Worm (Caenorhabditis elegans) whole organism, L2 larva: ENCODE measurements around the gene F26A1.7.

ENCODE experiments used
- C34F6.9 ChIP-seq: fragments of 150-350 bp; optimal IDR thresholded peaks from 2 replicates; lab custom pipeline; 2014; ENCODE audit warnings: missing biosample characterization, missing genetic modification characterization
- blmp-1 ChIP-seq: sonication (generic microtip); optimal IDR thresholded peaks from 2 replicates; lab custom pipeline; 2017; ENCODE audit warnings: missing genetic modification characterization, mild to moderate bottlenecking, missing compliant biosample characterization, antibody characterized with exemption, moderate library complexity; ENCODE audit not compliant: insufficient read depth
- ceh-16 ChIP-seq: fragments of 150-350 bp; optimal IDR thresholded peaks from 2 replicates; lab custom pipeline; 2014; ENCODE audit warnings: missing biosample characterization, missing genetic modification characterization
- ceh-82 ChIP-seq: fragments of 150-350 bp; optimal IDR thresholded peaks from 2 replicates; lab custom pipeline; 2014; ENCODE audit warnings: missing biosample characterization, missing genetic modification characterization
- crh-2 ChIP-seq: sonication (generic microtip); optimal IDR thresholded peaks from 2 replicates; lab custom pipeline; 2017; ENCODE audit warnings: missing biosample characterization, missing genetic modification characterization
- egl-27 ChIP-seq: sonication (generic microtip); optimal IDR thresholded peaks from 3 replicates; lab custom pipeline; 2017; ENCODE audit warnings: missing biosample characterization, missing genetic modification reagents, missing genetic modification characterization
- elt-1 ChIP-seq: fragments of 150-350 bp; optimal IDR thresholded peaks from 2 replicates; lab custom pipeline; 2014; ENCODE audit warnings: missing biosample characterization, missing genetic modification characterization
- elt-3 ChIP-seq: sonication (generic microtip); optimal IDR thresholded peaks from 2 replicates; lab custom pipeline; 2017; ENCODE audit warnings: missing biosample characterization, missing genetic modification characterization
- lin-13 ChIP-seq: fragments of 150-350 bp; optimal IDR thresholded peaks from 2 replicates; lab custom pipeline; 2014; ENCODE audit warnings: missing biosample characterization, missing genetic modification reagents, missing genetic modification characterization
- lsy-2 ChIP-seq, 2 experiments: fragments of 150-350 bp in 1 of 2; sonication (generic microtip) in 1 of 2; optimal IDR thresholded peaks; 2 replicates each; lab custom pipeline; 2014 to 2017; ENCODE audit warnings: missing biosample characterization in 2 of 2, missing genetic modification characterization in 2 of 2
- nhr-11 ChIP-seq: fragments of 150-350 bp; optimal IDR thresholded peaks from 2 replicates; lab custom pipeline; 2014; ENCODE audit warnings: missing biosample characterization, missing genetic modification characterization
- nhr-23 ChIP-seq: fragments of 150-350 bp; optimal IDR thresholded peaks from 2 replicates; lab custom pipeline; 2014; ENCODE audit warnings: missing biosample characterization, missing genetic modification reagents, missing genetic modification characterization
- nhr-237 ChIP-seq: fragments of 150-350 bp; optimal IDR thresholded peaks from 2 replicates; lab custom pipeline; 2014; ENCODE audit warnings: missing biosample characterization, missing genetic modification characterization
- sma-9 ChIP-seq, 2 experiments: fragments of 150-350 bp in 1 of 2; sonication (generic microtip) in 1 of 2; optimal IDR thresholded peaks; 2 replicates each; lab custom pipeline; 2014 to 2016; ENCODE audit warnings: missing genetic modification characterization in 2 of 2, mild to moderate bottlenecking in 1 of 2, missing biosample characterization in 1 of 2, missing compliant biosample characterization in 1 of 2, missing genetic modification reagents in 1 of 2, moderate library complexity in 1 of 2
- zag-1 ChIP-seq: fragments of 150-350 bp; optimal IDR thresholded peaks from 2 replicates; lab custom pipeline; 2014; ENCODE audit warnings: missing biosample characterization, missing genetic modification characterization
- ztf-4 ChIP-seq: fragments of 150-350 bp; optimal IDR thresholded peaks from 2 replicates; lab custom pipeline; 2014; ENCODE audit warnings: missing biosample characterization, missing genetic modification characterization

The F26A1.7 gene

ce11 chrIII:4767869-4768645 is 51.7 kb downstream of the F26A1.7 start:
- TF ChIP-seq zag-1: no peak
- no peak for TF ChIP-seq crh-2
- no peak for TF ChIP-seq nhr-11 (tag; lab: Kevin White, UChicago)
- TF ChIP-seq nhr-237 (tag; lab: Kevin White, UChicago): no peak
- no peak for TF ChIP-seq egl-27 (tag; lab: Kevin White, UChicago)
- TF ChIP-seq ztf-4 (tag; lab: Kevin White, UChicago): no peak
- peak; percentile 26 for TF ChIP-seq blmp-1 (tag; lab: Kevin White, UChicago)

- no peak for TF ChIP-seq egl-27 (tag; lab: Kevin White, UChicago)
- no peak for TF ChIP-seq elt-3 (tag; lab: Kevin White, UChicago)
- no peak for TF ChIP-seq lsy-2 (tag; optimal IDR thresholded peaks at IDR 0.05; lab: Kevin White, UChicago)
- no peak for TF ChIP-seq ceh-82
- TF ChIP-seq nhr-23 (tag; lab: Kevin White, UChicago): no peak
- no peak for TF ChIP-seq lin-13 (GFP tag; lab: Kevin White, UChicago)
- TF ChIP-seq ceh-16 (tag; lab: Kevin White, UChicago): no peak
- no peak for TF ChIP-seq C34F6.9 (tag; lab: Kevin White, UChicago)
- TF ChIP-seq elt-1 (tag; lab: Kevin White, UChicago): no peak
- no peak for TF ChIP-seq sma-9 (GFP tag; optimal IDR thresholded peaks at IDR 0.05; lab: Kevin White, UChicago)
- TF ChIP-seq sma-9 (tag; optimal IDR thresholded peaks at IDR 0.05; lab: Kevin White, UChicago): no peak
- TF ChIP-seq, all 48 proteins: peak for 0
Measured at ce11 chrIII:4766842-4767241, 52.9 kb downstream of the F26A1.7 start.
